Fruit fly (Drosophila melanogaster): ENCODE data around the gene CG10383.
A peak's percentile ranks its signal among the peaks of the same experiment; 100 is the strongest.

CG10383 gene

DNA sequence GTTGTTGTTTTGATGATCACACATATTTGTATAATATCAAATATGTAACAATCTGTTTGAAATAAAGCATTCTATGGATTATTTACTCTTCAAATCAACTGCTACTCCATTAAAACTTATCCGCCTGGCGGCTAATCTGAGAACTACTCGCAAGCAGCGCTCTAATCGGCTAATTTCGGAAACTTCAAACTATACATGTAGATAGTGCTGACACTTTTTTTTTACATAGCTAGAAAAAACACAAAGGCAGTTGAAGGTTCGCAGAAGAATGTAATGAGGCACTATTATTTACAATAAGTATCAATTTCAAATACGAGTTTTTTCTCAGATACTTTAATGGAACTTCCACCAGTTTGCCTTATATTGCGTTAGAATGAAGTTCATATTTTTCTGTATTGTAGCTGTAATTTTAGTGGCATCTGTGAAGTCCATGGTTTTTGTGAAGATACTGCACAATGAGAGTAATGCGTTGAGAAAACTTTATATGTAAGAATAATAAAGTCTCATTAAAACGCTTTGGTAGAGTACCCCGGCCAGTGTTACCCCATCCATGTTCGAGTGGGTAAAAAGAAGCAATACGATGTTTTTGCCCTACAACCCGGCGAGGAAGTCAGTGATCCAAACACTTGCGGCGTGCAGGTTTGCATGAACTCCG is 29.3 kb downstream of the CG10383 start:
- no peak for TF ChIP-seq CG34367 (tag; optimal IDR thresholded peaks at IDR 0.05)
- no peak for TF ChIP-seq CG10348 (GFP tag; IDR thresholded peaks at IDR 0.05)
- no peak for TF ChIP-seq fd96Ca (GFP tag; IDR thresholded peaks at IDR 0.05)
- no peak for TF ChIP-seq CG12605 (GFP tag; IDR thresholded peaks at IDR 0.05)
- TF ChIP-seq Pif1B (GFP tag; optimal IDR thresholded peaks at IDR 0.05), result no peak
- TF ChIP-seq CG8301 (tag; optimal IDR thresholded peaks at IDR 0.05), result no peak
- TF ChIP-seq EcR (GFP tag; optimal IDR thresholded peaks at IDR 0.05), result no peak
- TF ChIP-seq D1 (tag; optimal IDR thresholded peaks at IDR 0.05), result peak; percentile 47
- TF ChIP-seq Snoo (tag; optimal IDR thresholded peaks at IDR 0.05), result no peak

DNA sequence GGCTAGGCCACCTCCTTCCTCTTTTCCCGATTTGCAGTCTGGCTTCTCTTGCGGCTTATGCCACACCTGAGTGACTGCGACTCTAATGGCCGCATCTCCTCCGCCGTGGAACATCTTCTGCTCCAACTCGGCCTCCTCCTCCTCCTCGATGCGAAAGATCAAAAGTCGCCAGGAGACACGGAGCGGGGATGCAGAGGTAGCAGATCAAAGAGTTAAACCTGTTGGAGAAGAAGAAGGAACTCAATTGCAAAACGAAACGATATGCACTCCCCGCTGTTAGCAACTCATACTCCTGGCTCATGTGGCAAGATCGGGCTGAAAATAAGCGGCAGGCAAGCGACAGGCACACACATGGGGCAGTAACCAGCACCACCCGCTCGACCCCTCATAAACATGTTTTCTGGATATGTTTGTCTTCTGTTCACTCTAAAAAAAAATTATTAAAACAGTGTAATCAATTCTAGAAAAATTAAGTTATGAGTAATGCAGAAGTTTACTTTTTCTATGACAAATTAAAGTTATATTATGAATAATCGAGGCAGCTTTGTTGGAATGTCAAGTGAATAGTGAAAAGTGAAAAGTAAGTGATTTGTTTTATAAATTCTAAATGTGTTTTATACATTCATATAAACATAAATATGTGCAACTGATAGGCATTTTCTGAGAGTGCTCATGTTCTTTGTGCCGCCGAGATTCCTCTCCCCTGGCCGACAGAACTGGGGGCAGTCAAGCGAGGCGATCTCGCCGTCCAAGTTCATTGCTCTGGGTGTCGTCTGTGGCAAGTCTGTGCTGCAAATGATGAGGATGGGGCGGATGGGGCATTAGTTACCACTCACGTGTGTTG is 30.5 kb downstream of the CG10383 start:
- TF ChIP-seq Pif1A (GFP tag; optimal IDR thresholded peaks at IDR 0.05) (peak; percentile 61), CG9948 (tag; optimal IDR thresholded peaks at IDR 0.05) (peak; percentile 89), CG34367 (tag; optimal IDR thresholded peaks at IDR 0.05) (peak; percentile 83), rn (GFP tag; IDR thresholded peaks at IDR 0.05) (no peak), EcR (GFP tag; optimal IDR thresholded peaks at IDR 0.05) (peak; percentile 96), CG4496 (GFP tag; IDR thresholded peaks at IDR 0.05) (peak; percentile 20; the same call in 2 of the 3 replicates), CG13204 (GFP tag; optimal IDR thresholded peaks at IDR 0.05) (peak; percentile 70), CG14655 (GFP tag; optimal IDR thresholded peaks at IDR 0.05) (peak; percentile 92), CG12605 (GFP tag; IDR thresholded peaks at IDR 0.05) (no peak; the same call in 1 of the 2 replicates), Snoo (tag; optimal IDR thresholded peaks at IDR 0.05) (peak; percentile 82), fd96Ca (GFP tag; IDR thresholded peaks at IDR 0.05) (0 out of 3 replicates have a peak, but pooled peaks have one; percentile 18), CG8301 (tag; optimal IDR thresholded peaks at IDR 0.05) (peak; percentile 88), gl (tag; optimal IDR thresholded peaks at IDR 0.05) (peak; percentile 49), CG10348 (GFP tag; IDR thresholded peaks at IDR 0.05) (no peak), D1 (tag; optimal IDR thresholded peaks at IDR 0.05) (peak; percentile 77), CG15710 (tag; optimal IDR thresholded peaks at IDR 0.05) (peak; percentile 86), Pif1B (GFP tag; optimal IDR thresholded peaks at IDR 0.05) (peak; percentile 31), CG17806 (tag; optimal IDR thresholded peaks at IDR 0.05) (peak; percentile 87), Ets98B (GFP tag; IDR thresholded peaks at IDR 0.05) (no peak; the same call in 1 of the 2 replicates), CG32121 (GFP tag; IDR thresholded peaks at IDR 0.05) (no peak), CG8159 (tag; optimal IDR thresholded peaks at IDR 0.05) (peak; percentile 92)

DNA sequence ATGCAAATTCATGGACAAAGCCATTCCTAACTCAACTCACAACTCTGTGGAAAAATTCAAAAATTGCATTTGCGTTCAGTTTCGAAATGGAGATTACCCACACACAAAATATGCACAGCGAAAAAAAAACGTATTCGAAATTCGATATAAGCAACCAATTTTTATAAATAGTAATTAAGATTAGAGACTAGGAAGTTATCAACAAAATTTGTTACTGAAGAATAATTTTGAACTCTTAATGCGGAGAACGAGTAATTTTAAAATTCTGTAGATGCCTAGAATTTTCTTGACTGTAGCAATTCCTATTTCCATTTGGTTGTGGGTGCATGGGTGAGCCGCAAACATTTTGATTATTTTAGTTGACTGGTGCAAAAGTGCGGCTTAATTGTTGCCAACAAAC is 32.0 kb downstream of the CG10383 start:
- TF ChIP-seq Ets98B (GFP tag; IDR thresholded peaks at IDR 0.05) (peak; percentile 49), CG32121 (GFP tag; IDR thresholded peaks at IDR 0.05) (peak; percentile 35; the same call in 1 of the 2 replicates), CG10348 (GFP tag; IDR thresholded peaks at IDR 0.05) (no peak), CG17806 (tag; optimal IDR thresholded peaks at IDR 0.05) (peak; percentile 23), CG9948 (tag; optimal IDR thresholded peaks at IDR 0.05) (peak; percentile 32), CG12605 (GFP tag; IDR thresholded peaks at IDR 0.05) (no peak), CG15710 (tag; optimal IDR thresholded peaks at IDR 0.05) (no peak), Pif1A (GFP tag; optimal IDR thresholded peaks at IDR 0.05) (peak; percentile 28), CG4496 (GFP tag; IDR thresholded peaks at IDR 0.05) (peak; percentile 34; the same call in 1 of the 3 replicates), CG8301 (tag; optimal IDR thresholded peaks at IDR 0.05) (peak; percentile 35), CG14655 (GFP tag; optimal IDR thresholded peaks at IDR 0.05) (peak; percentile 49), Snoo (tag; optimal IDR thresholded peaks at IDR 0.05) (no peak)

DNA sequence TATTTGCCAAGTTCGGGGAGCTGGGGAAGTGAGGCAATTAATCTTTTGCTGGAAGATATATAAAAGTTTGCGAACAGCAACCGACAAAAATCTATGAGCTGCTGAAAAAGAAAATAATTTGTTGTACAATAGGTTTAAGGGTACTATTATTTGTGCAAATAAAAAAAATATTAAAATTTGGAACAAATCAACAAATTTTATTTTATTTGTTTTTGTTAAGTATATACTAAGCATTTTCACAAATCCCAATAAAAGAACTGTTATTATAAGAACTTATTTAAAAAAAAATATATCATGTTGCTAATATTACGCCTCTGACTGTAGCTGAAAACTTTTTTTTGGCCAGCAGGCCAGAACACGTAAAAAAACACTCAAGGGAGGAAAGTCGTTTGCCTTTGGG is 37.3 kb downstream of the CG10383 start:
- TF ChIP-seq Ets98B (GFP tag; IDR thresholded peaks at IDR 0.05) (no peak), CG15710 (tag; optimal IDR thresholded peaks at IDR 0.05) (no peak), CG34367 (tag; optimal IDR thresholded peaks at IDR 0.05) (no peak), gl (tag; optimal IDR thresholded peaks at IDR 0.05) (no peak), Pif1B (GFP tag; optimal IDR thresholded peaks at IDR 0.05) (no peak), CG8301 (tag; optimal IDR thresholded peaks at IDR 0.05) (no peak), fd96Ca (GFP tag; IDR thresholded peaks at IDR 0.05) (no peak), rn (GFP tag; IDR thresholded peaks at IDR 0.05) (no peak), CG14655 (GFP tag; optimal IDR thresholded peaks at IDR 0.05) (no peak)

DNA sequence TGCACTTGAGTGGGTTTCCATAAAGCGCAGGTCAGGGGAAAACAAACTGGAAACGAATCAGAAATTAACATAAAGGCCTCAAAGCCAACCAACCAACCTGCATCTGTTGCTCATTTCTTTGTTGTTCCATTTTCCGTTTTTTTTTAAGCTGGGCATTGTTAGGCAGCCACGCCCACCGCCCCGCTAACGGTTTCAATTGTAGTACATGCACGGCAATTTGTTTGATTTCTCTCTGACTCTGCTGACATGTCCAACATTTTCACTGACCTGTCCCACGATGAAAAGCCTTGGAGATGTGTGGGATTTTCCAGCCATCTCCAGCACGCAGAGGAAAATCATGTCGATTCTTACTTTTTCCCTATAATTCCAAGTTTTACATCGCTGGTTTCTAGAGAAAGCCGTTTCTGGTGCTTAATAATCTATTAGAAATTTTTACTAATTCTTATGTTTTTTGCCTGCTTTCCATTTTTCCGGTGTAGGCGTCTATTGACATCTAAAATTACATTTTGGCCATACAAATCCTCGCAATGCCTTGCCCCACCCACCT is 38.6 kb downstream of the CG10383 start:
- TF ChIP-seq CG34367 (tag; optimal IDR thresholded peaks at IDR 0.05) (no peak), CG8159 (tag; optimal IDR thresholded peaks at IDR 0.05) (no peak), CG32121 (GFP tag; IDR thresholded peaks at IDR 0.05) (no peak), Ets98B (GFP tag; IDR thresholded peaks at IDR 0.05) (no peak), CG10348 (GFP tag; IDR thresholded peaks at IDR 0.05) (no peak), CG8301 (tag; optimal IDR thresholded peaks at IDR 0.05) (no peak), CG17806 (tag; optimal IDR thresholded peaks at IDR 0.05) (no peak), rn (GFP tag; IDR thresholded peaks at IDR 0.05) (no peak), CG4496 (GFP tag; IDR thresholded peaks at IDR 0.05) (no peak), Pif1A (GFP tag; optimal IDR thresholded peaks at IDR 0.05) (no peak), Snoo (tag; optimal IDR thresholded peaks at IDR 0.05) (no peak)

Data from whole organism, pupa.